Worm (Caenorhabditis elegans) whole organism, L4 larva: Measurements from ENCODE around the gene hot-1.

Experiments used
- ZK546.5 ChIP-seq, 2 experiments: sonication (generic microtip); optimal IDR thresholded peaks; 2 replicates each; lab custom pipeline; 2017; ENCODE audit warnings: missing biosample characterization in 2 of 2, missing genetic modification characterization in 2 of 2
- attf-4 ChIP-seq: sonication (generic microtip); optimal IDR thresholded peaks from 3 replicates; lab custom pipeline; 2017; ENCODE audit warnings: missing biosample characterization, missing genetic modification characterization
- ceh-82 ChIP-seq: sonication (generic microtip); optimal IDR thresholded peaks from 2 replicates; lab custom pipeline; 2017; ENCODE audit warnings: missing biosample characterization, missing genetic modification characterization
- lin-13 ChIP-seq: fragments of 150-350 bp; optimal IDR thresholded peaks from 2 replicates; lab custom pipeline; 2014; ENCODE audit warnings: missing biosample characterization, missing genetic modification reagents, missing genetic modification characterization
- lin-15B ChIP-seq: fragments of 150-350 bp; sonication (generic microtip); optimal IDR thresholded peaks from 3 replicates; lab custom pipeline; 2014; ENCODE audit warnings: missing biosample characterization, missing genetic modification characterization
- nhr-237 ChIP-seq: sonication (generic microtip); optimal IDR thresholded peaks from 2 replicates; lab custom pipeline; 2017; ENCODE audit warnings: missing biosample characterization, missing genetic modification characterization
- nhr-28 ChIP-seq: fragments of 150-350 bp; optimal IDR thresholded peaks from 2 replicates; lab custom pipeline; 2014; ENCODE audit warnings: missing biosample characterization, missing genetic modification characterization
- nhr-76 ChIP-seq: fragments of 150-350 bp; optimal IDR thresholded peaks from 2 replicates; lab custom pipeline; 2014; ENCODE audit warnings: missing biosample characterization, missing genetic modification characterization
- unc-39 ChIP-seq: sonication (generic microtip); optimal IDR thresholded peaks from 2 replicates; lab custom pipeline; 2017; ENCODE audit warnings: missing biosample characterization, missing genetic modification characterization
- unc-62 ChIP-seq, 3 experiments: fragments of 150-350 bp in 1 of 3; sonication (generic microtip); optimal IDR thresholded peaks in 2 of 3; peaks in 1 of 3; 1 replicate in 1 of 3; 2 replicates in 2 of 3; lab custom pipeline; 2014 to 2017; ENCODE audit warnings: missing biosample characterization in 3 of 3, missing genetic modification characterization in 3 of 3, missing genetic modification reagents in 3 of 3, missing genotype in 1 of 3
- zip-2 ChIP-seq: fragments of 150-350 bp; optimal IDR thresholded peaks from 2 replicates; lab custom pipeline; 2014; ENCODE audit warnings: missing biosample characterization, missing genetic modification characterization
- ztf-11 ChIP-seq: fragments of 150-350 bp; optimal IDR thresholded peaks from 2 replicates; lab custom pipeline; 2014; ENCODE audit warnings: missing biosample characterization, missing genetic modification characterization

DNA sequence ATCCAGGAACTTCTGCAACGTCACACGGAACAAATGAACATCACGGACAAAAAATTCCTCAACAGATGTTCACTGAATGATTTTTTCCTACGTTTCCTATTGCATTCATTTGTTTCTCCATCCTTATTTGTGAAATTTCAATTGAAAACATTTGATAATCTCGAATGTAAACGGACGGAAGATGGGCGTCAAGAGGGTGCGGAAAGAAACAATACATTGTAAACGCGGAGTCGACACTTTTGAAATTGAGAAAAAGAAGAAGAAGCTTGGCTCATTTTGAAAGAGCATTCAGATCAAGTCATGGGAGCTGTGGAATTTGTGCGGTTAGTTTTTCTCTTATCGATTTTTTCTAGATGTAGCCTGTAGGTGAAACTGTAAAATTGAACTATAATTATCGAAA is 42.1 kb downstream of the hot-1 start, which contains the start of gene C47E8.9:
- TF ChIP-seq ztf-11 (tag; lab: Kevin White, UChicago) (no peak), lin-13 (no peak), nhr-28 (no peak), unc-62 (GFP tag; optimal IDR thresholded peaks at IDR 0.05 in 1 of 2; lab: Kevin White, UChicago) (no peak), unc-62 (tag; optimal IDR thresholded peaks at IDR 0.05; lab: Kevin White, UChicago) (no peak), nhr-237 (tag; lab: Kevin White, UChicago) (no peak), nhr-76 (no peak), attf-4 (tag; lab: Kevin White, UChicago) (no peak), zip-2 (tag; lab: Kevin White, UChicago) (no peak), ceh-82 (tag; lab: Kevin White, UChicago) (no peak), ZK546.5 (tag; optimal IDR thresholded peaks at IDR 0.05; lab: Kevin White, UChicago) (no peak), lin-15B (tag; lab: Kevin White, UChicago) (no peak), unc-39 (no peak)
